Worm (Caenorhabditis elegans) whole organism, L2 larva: ENCODE data around the gene cyp-33D1.

Source experiments
- C34F6.9 ChIP-seq: fragments of 150-350 bp; optimal IDR thresholded peaks from 2 replicates; lab custom pipeline; 2014; ENCODE audit warnings: missing biosample characterization, missing genetic modification characterization
- F13H6.1 ChIP-seq: sonication (generic microtip); optimal IDR thresholded peaks from 2 replicates; lab custom pipeline; 2016; ENCODE audit warnings: missing genetic modification characterization, missing compliant biosample characterization
- R02D3.7 ChIP-seq: fragments of 150-350 bp; optimal IDR thresholded peaks from 2 replicates; lab custom pipeline; 2014; ENCODE audit warnings: missing biosample characterization, missing genetic modification characterization
- Y55F3AM.14 ChIP-seq: fragments of 200-800 bp; sonication (Bioruptor generic); optimal IDR thresholded peaks from 2 replicates; lab custom pipeline; 2018; ENCODE audit warnings: mild to moderate bottlenecking, missing genetic modification characterization, missing compliant biosample characterization
- ZK546.5 ChIP-seq: sonication (generic microtip); optimal IDR thresholded peaks from 2 replicates; lab custom pipeline; 2017; ENCODE audit warnings: missing biosample characterization, missing genetic modification characterization
- alr-1 ChIP-seq: fragments of 150-350 bp; optimal IDR thresholded peaks from 2 replicates; lab custom pipeline; 2014; ENCODE audit warnings: missing biosample characterization, missing genetic modification characterization
- ama-1 ChIP-seq: fragments of 150-350 bp; optimal IDR thresholded peaks from 2 replicates; lab custom pipeline; 2018; ENCODE audit warnings: inconsistent platforms
- ceh-16 ChIP-seq: fragments of 150-350 bp; optimal IDR thresholded peaks from 2 replicates; lab custom pipeline; 2014; ENCODE audit warnings: missing biosample characterization, missing genetic modification characterization
- crh-2 ChIP-seq: sonication (generic microtip); optimal IDR thresholded peaks from 2 replicates; lab custom pipeline; 2017; ENCODE audit warnings: missing biosample characterization, missing genetic modification characterization
- dmd-4 ChIP-seq: sonication (generic microtip); optimal IDR thresholded peaks from 2 replicates; lab custom pipeline; 2017; ENCODE audit warnings: missing biosample characterization, missing genetic modification characterization
- egl-27 ChIP-seq: sonication (generic microtip); optimal IDR thresholded peaks from 3 replicates; lab custom pipeline; 2017; ENCODE audit warnings: missing biosample characterization, missing genetic modification reagents, missing genetic modification characterization
- elt-3 ChIP-seq: sonication (generic microtip); optimal IDR thresholded peaks from 2 replicates; lab custom pipeline; 2017; ENCODE audit warnings: missing biosample characterization, missing genetic modification characterization
- fos-1 ChIP-seq: fragments of 150-350 bp; optimal IDR thresholded peaks from 2 replicates; lab custom pipeline; 2014; ENCODE audit warnings: missing biosample characterization, missing genetic modification characterization
- gmeb-1 ChIP-seq: fragments of 150-350 bp; optimal IDR thresholded peaks from 2 replicates; lab custom pipeline; 2014; ENCODE audit warnings: missing biosample characterization, missing genetic modification characterization
- lin-11 ChIP-seq: fragments of 150-350 bp; sonication (generic microtip); optimal IDR thresholded peaks from 2 replicates; lab custom pipeline; 2014; ENCODE audit warnings: missing biosample characterization, missing genetic modification characterization, inconsistent platforms, mixed read lengths
- lin-13 ChIP-seq: fragments of 150-350 bp; optimal IDR thresholded peaks from 2 replicates; lab custom pipeline; 2014; ENCODE audit warnings: missing biosample characterization, missing genetic modification reagents, missing genetic modification characterization
- lin-39 ChIP-seq: fragments of 150-350 bp; optimal IDR thresholded peaks from 2 replicates; lab custom pipeline; 2014; ENCODE audit warnings: missing biosample characterization, missing genetic modification reagents, missing genetic modification characterization
- mab-5 ChIP-seq: fragments of 150-350 bp; optimal IDR thresholded peaks from 2 replicates; lab custom pipeline; 2014; ENCODE audit warnings: missing biosample characterization, missing genetic modification characterization
- mbf-1 ChIP-seq: sonication (generic microtip); optimal IDR thresholded peaks from 2 replicates; lab custom pipeline; 2017; ENCODE audit warnings: missing biosample characterization, missing genetic modification characterization
- mdl-1 ChIP-seq, 2 experiments: fragments of 150-350 bp in 1 of 2; sonication (generic microtip) in 1 of 2; optimal IDR thresholded peaks; 2 replicates each; lab custom pipeline; 2017; ENCODE audit warnings: missing biosample characterization in 2 of 2, missing genetic modification characterization in 2 of 2
- nhr-12 ChIP-seq: fragments of 150-350 bp; optimal IDR thresholded peaks from 2 replicates; lab custom pipeline; 2014; ENCODE audit warnings: missing biosample characterization, missing genetic modification characterization
- nhr-129 ChIP-seq: fragments of 150-350 bp; optimal IDR thresholded peaks from 2 replicates; lab custom pipeline; 2014; ENCODE audit warnings: missing biosample characterization, missing genetic modification characterization
- nhr-21 ChIP-seq: fragments of 150-350 bp; optimal IDR thresholded peaks from 2 replicates; lab custom pipeline; 2014; ENCODE audit warnings: missing biosample characterization, missing genetic modification characterization
- nhr-237 ChIP-seq: fragments of 150-350 bp; optimal IDR thresholded peaks from 2 replicates; lab custom pipeline; 2014; ENCODE audit warnings: missing biosample characterization, missing genetic modification characterization
- nhr-25 ChIP-seq: fragments of 150-350 bp; sonication (generic microtip); optimal IDR thresholded peaks from 3 replicates; lab custom pipeline; 2014; ENCODE audit warnings: missing biosample characterization, missing genetic modification characterization
- nhr-6 ChIP-seq: fragments of 150-350 bp; optimal IDR thresholded peaks from 2 replicates; lab custom pipeline; 2014; ENCODE audit warnings: missing biosample characterization, missing genetic modification characterization
- nhr-77 ChIP-seq: fragments of 150-350 bp; optimal IDR thresholded peaks from 2 replicates; lab custom pipeline; 2014; ENCODE audit warnings: missing biosample characterization, missing genetic modification characterization
- sem-4 ChIP-seq: fragments of 150-350 bp; optimal IDR thresholded peaks from 2 replicates; lab custom pipeline; 2014; ENCODE audit warnings: missing biosample characterization, missing genetic modification reagents, missing genetic modification characterization
- skn-1 ChIP-seq: sonication (generic microtip); optimal IDR thresholded peaks from 2 replicates; lab custom pipeline; 2017; ENCODE audit warnings: missing biosample characterization, missing genetic modification characterization
- sma-3 ChIP-seq: sonication (generic microtip); optimal IDR thresholded peaks from 2 replicates; lab custom pipeline; 2016; ENCODE audit warnings: missing genetic modification reagents, missing genetic modification characterization, missing compliant biosample characterization
- sma-9 ChIP-seq, 2 experiments: fragments of 150-350 bp in 1 of 2; sonication (generic microtip) in 1 of 2; optimal IDR thresholded peaks; 2 replicates each; lab custom pipeline; 2014 to 2016; ENCODE audit warnings: missing genetic modification characterization in 2 of 2, mild to moderate bottlenecking in 1 of 2, missing biosample characterization in 1 of 2, missing compliant biosample characterization in 1 of 2, missing genetic modification reagents in 1 of 2, moderate library complexity in 1 of 2
- snpc-4 ChIP-seq: fragments of 150-350 bp; optimal IDR thresholded peaks from 2 replicates; lab custom pipeline; 2014; ENCODE audit warnings: missing biosample characterization, missing genetic modification characterization
- unc-39 ChIP-seq: fragments of 150-350 bp; optimal IDR thresholded peaks from 2 replicates; lab custom pipeline; 2014; ENCODE audit warnings: missing biosample characterization, missing genetic modification characterization
- ztf-1 ChIP-seq: fragments of 200-800 bp; sonication (Bioruptor generic); conservative IDR thresholded peaks from 2 replicates; pipeline ENCODE4 v1.3.6; 2022; ENCODE audit warnings: missing genetic modification characterization, missing compliant biosample characterization
- ztf-11 ChIP-seq: sonication (generic microtip); optimal IDR thresholded peaks from 2 replicates; lab custom pipeline; 2017; ENCODE audit warnings: missing biosample characterization, missing genetic modification characterization
- ztf-4 ChIP-seq: fragments of 150-350 bp; optimal IDR thresholded peaks from 2 replicates; lab custom pipeline; 2014; ENCODE audit warnings: missing biosample characterization, missing genetic modification characterization

cyp-33D1 gene

DNA sequence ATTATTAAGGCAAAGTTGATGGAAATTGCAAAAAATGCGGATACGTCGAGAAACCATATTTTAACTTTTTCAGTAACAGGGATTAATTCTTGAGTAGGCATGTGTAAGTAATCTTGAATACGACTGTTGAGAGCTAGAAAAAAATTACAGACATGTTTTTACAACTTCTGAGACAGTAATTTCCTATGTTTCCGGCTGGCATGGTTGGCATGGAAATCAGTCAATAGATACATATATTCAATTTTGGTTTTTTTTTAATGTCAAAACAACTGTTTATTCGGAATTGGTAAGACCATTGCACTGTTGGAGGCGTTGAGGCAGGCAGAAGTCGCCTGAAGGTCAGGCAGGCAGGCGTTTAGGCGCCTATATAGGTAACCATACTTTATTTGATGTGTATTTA is 22.3 kb downstream of the cyp-33D1 start, which contains the start of gene str-254:
str-254 (minus strand) TSS at position 101 of the 400 bp plus-strand sequence.
- TF ChIP-seq C34F6.9 (tag; lab: Kevin White, UChicago) (no peak), lin-13 (GFP tag; lab: Kevin White, UChicago) (no peak), dmd-4 (tag; lab: Kevin White, UChicago) (no peak), elt-3 (tag; lab: Kevin White, UChicago) (no peak), lin-39 (tag; lab: Kevin White, UChicago) (no peak), ama-1 (lab: Kevin White, UChicago) (no peak), alr-1 (tag; lab: Kevin White, UChicago) (no peak), F13H6.1 (tag; lab: Kevin White, UChicago) (no peak), nhr-77 (no peak), crh-2 (tag; lab: Kevin White, UChicago) (no peak), gmeb-1 (tag; lab: Kevin White, UChicago) (no peak), mab-5 (tag; lab: Kevin White, UChicago) (no peak)

ce11 chrV:16148805-16149204 is 26.9 kb downstream of the cyp-33D1 start, which contains the start of gene F10A3.4:
F10A3.4 (plus strand) TSS chrV:16149105.
- TF ChIP-seq ztf-1 (GFP tag; lab: Robert Waterston, UW) (no peak), nhr-237 (tag; lab: Kevin White, UChicago) (no peak), ztf-4 (tag; lab: Kevin White, UChicago) (no peak), mdl-1 (tag; optimal IDR thresholded peaks at IDR 0.05; lab: Kevin White, UChicago) (no peak), R02D3.7 (tag; lab: Kevin White, UChicago) (no peak), lin-11 (tag; lab: Kevin White, UChicago) (no peak), nhr-25 (tag; lab: Kevin White, UChicago) (no peak), F13H6.1 (tag; lab: Kevin White, UChicago) (no peak), unc-39 (tag; lab: Kevin White, UChicago) (no peak), nhr-21 (tag; lab: Kevin White, UChicago) (no peak), egl-27 (tag; lab: Kevin White, UChicago) (no peak), fos-1 (tag; lab: Kevin White, UChicago) (no peak), ceh-16 (tag; lab: Kevin White, UChicago) (no peak), nhr-129 (tag; lab: Kevin White, UChicago) (no peak), ZK546.5 (no peak), nhr-6 (tag; lab: Kevin White, UChicago) (no peak), mbf-1 (tag; lab: Kevin White, UChicago) (no peak), nhr-12 (tag; lab: Kevin White, UChicago) (no peak)

- no peak for TF ChIP-seq F13H6.1 (tag; lab: Kevin White, UChicago)
- no peak for TF ChIP-seq nhr-6 (tag; lab: Kevin White, UChicago)
- TF ChIP-seq snpc-4, result no peak
- TF ChIP-seq ztf-11, result no peak
- TF ChIP-seq sma-3 (GFP tag; lab: Kevin White, UChicago), result no peak
- no peak for TF ChIP-seq ztf-4 (tag; lab: Kevin White, UChicago)
- no peak for TF ChIP-seq skn-1 (tag; lab: Kevin White, UChicago)
- no peak for TF ChIP-seq lin-13 (GFP tag; lab: Kevin White, UChicago)
- TF ChIP-seq Y55F3AM.14, result no peak
- TF ChIP-seq sem-4 (tag; lab: Kevin White, UChicago), result no peak
- no peak for TF ChIP-seq nhr-12 (tag; lab: Kevin White, UChicago)
- no peak for TF ChIP-seq mdl-1 (tag; optimal IDR thresholded peaks at IDR 0.05; lab: Kevin White, UChicago)
- TF ChIP-seq, all 48 proteins: peak for 0
Measured at ce11 chrV:16145009-16145408, 30.6 kb downstream of the cyp-33D1 start.

ce11 chrV:16143066-16143581 is 32.5 kb downstream of the cyp-33D1 start, which contains the start of gene fbxa-88:
fbxa-88 (minus strand) TSS chrV:16143116.
- TF ChIP-seq sma-9 (GFP tag; optimal IDR thresholded peaks at IDR 0.05; lab: Kevin White, UChicago) (peak; percentile 17), sma-9 (tag; optimal IDR thresholded peaks at IDR 0.05; lab: Kevin White, UChicago) (no peak), nhr-237 (tag; lab: Kevin White, UChicago) (no peak), nhr-77 (no peak), nhr-6 (tag; lab: Kevin White, UChicago) (no peak), F13H6.1 (tag; lab: Kevin White, UChicago) (no peak), ztf-4 (tag; lab: Kevin White, UChicago) (no peak), ceh-16 (tag; lab: Kevin White, UChicago) (no peak), lin-39 (tag; lab: Kevin White, UChicago) (no peak), fos-1 (tag; lab: Kevin White, UChicago) (peak; percentile 77)
- TF ChIP-seq, all 48 proteins: peak for 2
